Fruit fly (Drosophila melanogaster) whole organism, embryonic: Measurements from ENCODE around the gene kat-60L1.
A peak's percentile ranks its signal among the peaks of the same experiment; 100 is the strongest.

Experiments
- Ada2b ChIP-seq: fragments of 200-800 bp; sonication (Bioruptor generic); IDR thresholded peaks from 2 replicates; pipeline ENCODE4 v1.3.6; 2022; ENCODE audit warnings: missing biosample characterization, missing genetic modification characterization
- B-H1 ChIP-seq: fragments of 200-800 bp; sonication (Bioruptor generic); IDR thresholded peaks from 3 replicates; pipeline ENCODE4 v1.3.6; 2022; ENCODE audit warnings: missing biosample characterization, missing genetic modification characterization
- CG1024 ChIP-seq: fragments of 200-800 bp; sonication (Bioruptor generic); IDR thresholded peaks from 2 replicates; pipeline ENCODE4 v1.3.6; 2022; ENCODE audit warnings: missing biosample characterization, missing genetic modification characterization
- CG10431 ChIP-seq: fragments of 200-800 bp; sonication (Bioruptor generic); optimal IDR thresholded peaks from 3 replicates; lab custom pipeline; 2018; ENCODE audit warnings: missing biosample characterization, mild to moderate bottlenecking, missing genetic modification characterization
- CG11456 ChIP-seq: fragments of 200-800 bp; sonication (Bioruptor generic); IDR thresholded peaks from 3 replicates; pipeline ENCODE4 v1.3.6; 2022; ENCODE audit warnings: missing biosample characterization, missing genetic modification characterization
- CG15696 ChIP-seq: fragments of 200-800 bp; sonication (Bioruptor generic); optimal IDR thresholded peaks from 2 replicates; lab custom pipeline; 2019; ENCODE audit warnings: missing biosample characterization, mild to moderate bottlenecking, missing genetic modification characterization, moderate library complexity
- CG17186 ChIP-seq: fragments of 200-800 bp; sonication (Bioruptor generic); optimal IDR thresholded peaks from 3 replicates; lab custom pipeline; 2017; ENCODE audit warnings: missing biosample characterization, missing genetic modification reagents, missing genetic modification characterization
- CG18011 ChIP-seq: fragments of 200-800 bp; sonication (Bioruptor generic); optimal IDR thresholded peaks from 2 replicates; lab custom pipeline; 2017; ENCODE audit warnings: missing biosample characterization, missing genetic modification characterization, mild to moderate bottlenecking, moderate library complexity, missing genotype
- CG31224 ChIP-seq: fragments of 200-800 bp; sonication (Bioruptor generic); IDR thresholded peaks from 2 replicates; pipeline ENCODE4 v1.3.6; 2022; ENCODE audit warnings: missing biosample characterization, missing genetic modification characterization
- CG3407 ChIP-seq: fragments of 200-800 bp; sonication (Bioruptor generic); optimal IDR thresholded peaks from 2 replicates; lab custom pipeline; 2018; ENCODE audit warnings: missing biosample characterization, mild to moderate bottlenecking, missing genetic modification characterization
- CG6254 ChIP-seq: fragments of 200-800 bp; sonication (Bioruptor generic); optimal IDR thresholded peaks from 3 replicates; lab custom pipeline; 2017; ENCODE audit warnings: mild to moderate bottlenecking, missing biosample characterization, missing genetic modification reagents, missing genetic modification characterization
- CG6272 ChIP-seq: fragments of 200-800 bp; sonication (Bioruptor generic); IDR thresholded peaks from 2 replicates; pipeline ENCODE4 v1.3.6; 2022; ENCODE audit warnings: missing biosample characterization, missing genetic modification characterization
- CG7372 ChIP-seq: fragments of 200-800 bp; sonication (Bioruptor generic); IDR thresholded peaks from 2 replicates; pipeline ENCODE4 v1.3.6; 2022; ENCODE audit warnings: missing biosample characterization, missing genetic modification characterization
- CG7963 ChIP-seq: fragments of 200-800 bp; sonication (Bioruptor generic); IDR thresholded peaks from 3 replicates; pipeline ENCODE4 v1.3.6; 2022; ENCODE audit warnings: missing biosample characterization, missing genetic modification characterization; ENCODE audit not compliant: partially characterized antibody
- CG8290 ChIP-seq, 3 experiments: fragments of 200-800 bp; sonication (Bioruptor generic); optimal IDR thresholded peaks; 2 replicates each; lab custom pipeline; 2016 to 2019; ENCODE audit warnings: missing biosample characterization in 3 of 3, missing genetic modification characterization in 3 of 3, mild to moderate bottlenecking in 2 of 3, moderate library complexity in 1 of 3
- CG8765 ChIP-seq: fragments of 200-800 bp; sonication (Bioruptor generic); IDR thresholded peaks from 2 replicates; pipeline ENCODE4 v1.3.6; 2022; ENCODE audit warnings: missing biosample characterization, missing genetic modification characterization
- CG9437 ChIP-seq: fragments of 200-800 bp; sonication (Bioruptor generic); optimal IDR thresholded peaks from 2 replicates; lab custom pipeline; 2018; ENCODE audit warnings: missing biosample characterization, mild to moderate bottlenecking, missing genetic modification characterization
- CG9797 ChIP-seq: fragments of 200-800 bp; sonication (Bioruptor generic); optimal IDR thresholded peaks from 3 replicates; lab custom pipeline; 2018; ENCODE audit warnings: missing biosample characterization, mild to moderate bottlenecking, missing genetic modification characterization
- D19A ChIP-seq: fragments of 200-800 bp; optimal IDR thresholded peaks from 3 replicates; lab custom pipeline; 2019; ENCODE audit warnings: missing biosample characterization, mild to moderate bottlenecking, missing genetic modification characterization, moderate library complexity
- H15 ChIP-seq: fragments of 200-800 bp; sonication (Bioruptor generic); IDR thresholded peaks from 3 replicates; pipeline ENCODE4 v1.3.6; 2022; ENCODE audit warnings: missing biosample characterization, missing genetic modification characterization
- HLH3B ChIP-seq: fragments of 200-800 bp; sonication (Bioruptor generic); IDR thresholded peaks from 2 replicates; pipeline ENCODE4 v1.3.6; 2022; ENCODE audit warnings: missing biosample characterization, missing genetic modification characterization
- Hr3 ChIP-seq: fragments of 200-800 bp; sonication (Bioruptor generic); optimal IDR thresholded peaks from 3 replicates; lab custom pipeline; 2016; ENCODE audit warnings: missing biosample characterization, missing genetic modification characterization
- Lpt ChIP-seq: fragments of >200 bp; optimal IDR thresholded peaks from 2 replicates; lab custom pipeline; 2018; ENCODE audit warnings: missing biosample characterization, missing genetic modification characterization
- Med ChIP-seq: fragments of 200-800 bp; sonication (Bioruptor generic); peaks from one replicate; lab custom pipeline; 2016; ENCODE audit warnings: missing biosample characterization, missing genetic modification characterization, mild to moderate bottlenecking, inconsistent platforms, moderate library complexity
- PHDP ChIP-seq: fragments of 200-800 bp; sonication (Bioruptor generic); optimal IDR thresholded peaks from 3 replicates; lab custom pipeline; 2018; ENCODE audit warnings: missing biosample characterization, mild to moderate bottlenecking, missing genetic modification characterization, moderate library complexity
- Sry-β ChIP-seq: fragments of 200-800 bp; sonication (Bioruptor generic); optimal IDR thresholded peaks from 2 replicates; lab custom pipeline; 2018; ENCODE audit warnings: missing biosample characterization, mild to moderate bottlenecking, missing genetic modification characterization, moderate library complexity
- Usf ChIP-seq: fragments of 200-800 bp; sonication (Bioruptor generic); optimal IDR thresholded peaks from 2 replicates; lab custom pipeline; 2017; ENCODE audit warnings: missing genotype, missing biosample characterization, missing genetic modification characterization
- ap ChIP-seq: fragments of 200-800 bp; sonication (Bioruptor generic); IDR thresholded peaks from 2 replicates; pipeline ENCODE4 v1.3.6; 2022; ENCODE audit warnings: missing biosample characterization, missing genetic modification characterization
- bigmax ChIP-seq: fragments of 200-800 bp; sonication (Bioruptor generic); optimal IDR thresholded peaks from 2 replicates; lab custom pipeline; 2018; ENCODE audit warnings: missing biosample characterization, mild to moderate bottlenecking, missing genetic modification characterization
- bowl ChIP-seq: fragments of 200-800 bp; sonication (Bioruptor generic); IDR thresholded peaks from 2 replicates; pipeline ENCODE4 v1.3.6; 2022; ENCODE audit warnings: missing biosample characterization, missing genetic modification characterization
- chn ChIP-seq: fragments of 200-800 bp; sonication (Bioruptor generic); optimal IDR thresholded peaks from 2 replicates; lab custom pipeline; 2016; ENCODE audit warnings: missing biosample characterization, missing genetic modification characterization
- crol ChIP-seq: fragments of 200-800 bp; sonication (Bioruptor generic); IDR thresholded peaks from 2 replicates; pipeline ENCODE4 v1.3.6; 2022; ENCODE audit warnings: missing biosample characterization, missing genetic modification characterization
- dan ChIP-seq: fragments of 200-800 bp; sonication (Bioruptor generic); IDR thresholded peaks from 2 replicates; pipeline ENCODE4 v1.3.6; 2022; ENCODE audit warnings: missing biosample characterization, missing genetic modification characterization
- gcm2 ChIP-seq: fragments of 200-800 bp; sonication (Bioruptor generic); optimal IDR thresholded peaks from 2 replicates; lab custom pipeline; 2016; ENCODE audit warnings: missing biosample characterization, missing genetic modification characterization
- gsb-n ChIP-seq: fragments of 200-800 bp; sonication (Bioruptor generic); optimal IDR thresholded peaks from 3 replicates; lab custom pipeline; 2018; ENCODE audit warnings: missing biosample characterization, mild to moderate bottlenecking, missing genetic modification characterization
- h ChIP-seq: fragments of >200 bp; optimal IDR thresholded peaks from 2 replicates; lab custom pipeline; 2017
- hkb ChIP-seq, 2 experiments: fragments of 200-800 bp in 1 of 2; fragments of >200 bp in 1 of 2; sonication (Bioruptor generic) in 1 of 2; IDR thresholded peaks in 1 of 2; optimal IDR thresholded peaks in 1 of 2; 2 replicates each; pipeline versions ENCODE4 v1.3.6 to Lab custom; 2017 to 2022; ENCODE audit warnings: missing biosample characterization in 1 of 2, missing genetic modification characterization in 1 of 2
- jigr1 ChIP-seq: fragments of 200-800 bp; sonication (Bioruptor generic); IDR thresholded peaks from 3 replicates; pipeline ENCODE4 v1.3.6; 2022; ENCODE audit warnings: missing biosample characterization, missing genetic modification characterization
- jing ChIP-seq: fragments of 200-800 bp; sonication (Bioruptor generic); optimal IDR thresholded peaks from 2 replicates; lab custom pipeline; 2018; ENCODE audit warnings: missing biosample characterization, mild to moderate bottlenecking, missing genetic modification characterization
- lmd ChIP-seq: fragments of 200-800 bp; sonication (Bioruptor generic); IDR thresholded peaks from 2 replicates; pipeline ENCODE4 v1.3.6; 2022; ENCODE audit warnings: missing biosample characterization, missing genetic modification characterization
- nom ChIP-seq: fragments of 200-800 bp; sonication (Bioruptor generic); optimal IDR thresholded peaks from 2 replicates; lab custom pipeline; 2017; ENCODE audit warnings: missing biosample characterization, missing genetic modification characterization, mild to moderate bottlenecking, moderate library complexity, missing genetic modification reagents
- onecut ChIP-seq: fragments of 200-800 bp; sonication (Bioruptor generic); IDR thresholded peaks from 2 replicates; pipeline ENCODE4 v1.3.6; 2022; ENCODE audit warnings: missing biosample characterization, missing genetic modification characterization
- p53 ChIP-seq: fragments of 200-800 bp; sonication (Bioruptor generic); optimal IDR thresholded peaks from 2 replicates; lab custom pipeline; 2016; ENCODE audit warnings: missing biosample characterization, missing genetic modification characterization
- ro ChIP-seq: fragments of 200-800 bp; sonication (Bioruptor generic); IDR thresholded peaks from 2 replicates; pipeline ENCODE4 v1.3.6; 2022; ENCODE audit warnings: missing biosample characterization, missing genetic modification characterization
- run ChIP-seq: fragments of 200-800 bp; sonication (Bioruptor generic); optimal IDR thresholded peaks from 3 replicates; lab custom pipeline; 2018; ENCODE audit warnings: missing biosample characterization, mild to moderate bottlenecking, missing genetic modification characterization
- stc ChIP-seq: fragments of 200-800 bp; sonication (Bioruptor generic); IDR thresholded peaks from 2 replicates; pipeline ENCODE4 v1.3.6; 2022; ENCODE audit warnings: missing biosample characterization, missing genetic modification characterization
- unpg ChIP-seq: fragments of 200-800 bp; sonication (Bioruptor generic); optimal IDR thresholded peaks from 3 replicates; lab custom pipeline; 2018; ENCODE audit warnings: missing biosample characterization, mild to moderate bottlenecking, missing genetic modification characterization, moderate library complexity
- yki ChIP-seq: fragments of >200 bp; optimal IDR thresholded peaks from 3 replicates; lab custom pipeline; 2018

The kat-60L1 gene

dm6 chr3R:5736305-5736869 lies 45.2 kb upstream of the kat-60L1 start, which contains the start of the genes CG2100 and CG1236 (continued):
- TF ChIP-seq CG7372 (peak; percentile 68; the same call in 1 of the 2 replicates), B-H1 (peak; percentile 58), CG31224 (GFP tag; lab: Robert Waterston, UW) (peak; percentile 72; the same call in 1 of the 2 replicates), PHDP (peak; percentile 88), crol (GFP tag; lab: Robert Waterston, UW) (no peak), onecut (peak; percentile 68), Hr3 (peak; percentile 85), CG9797 (GFP tag; lab: Kevin White, UChicago) (peak; percentile 58), bigmax (no peak), chn (GFP tag; lab: Kevin White, UChicago) (peak; percentile 50), run (tag; lab: Kevin White, UChicago) (peak; percentile 77), gcm2 (GFP tag; lab: Kevin White, UChicago) (peak; percentile 13), Ada2b (peak; percentile 70), gsb-n (tag; lab: Kevin White, UChicago) (no peak)

- no peak for TF ChIP-seq CG3407
- TF ChIP-seq Med (GFP tag; lab: Kevin White, UChicago) = peak; percentile 62
- TF ChIP-seq gcm2 (GFP tag; lab: Kevin White, UChicago) = no peak
- no peak for TF ChIP-seq ap
- no peak for TF ChIP-seq h (lab: Kevin White, UChicago)
- TF ChIP-seq lmd = no peak
- TF ChIP-seq jing (GFP tag; lab: Kevin White, UChicago) = no peak
- TF ChIP-seq CG18011 (GFP tag; lab: Kevin White, UChicago) = no peak
- no peak for TF ChIP-seq Lpt (GFP tag; lab: Kevin White, UChicago)
- no peak for TF ChIP-seq p53 (GFP tag; lab: Kevin White, UChicago)
- TF ChIP-seq H15 (GFP tag; lab: Robert Waterston, UW) = 0 out of 3 replicates have a peak, but pooled peaks have one; percentile 31
- TF ChIP-seq unpg = no peak
- TF ChIP-seq CG8765 (GFP tag; lab: Robert Waterston, UW) = no peak
- 0 out of 3 replicates have a peak, but pooled peaks have one; percentile 36 for TF ChIP-seq CG7963
- no peak for TF ChIP-seq CG17186 (GFP tag; lab: Kevin White, UChicago)
- TF ChIP-seq bowl = no peak
- no peak for TF ChIP-seq jigr1
- no peak for TF ChIP-seq CG11456 (GFP tag; lab: Robert Waterston, UW)
- TF ChIP-seq nom (GFP tag; lab: Kevin White, UChicago) = peak; percentile 26
- no peak for TF ChIP-seq yki
- no peak for TF ChIP-seq CG6272 (GFP tag; lab: Robert Waterston, UW)
Measured at dm6 chr3R:5737263-5737662, 44.3 kb upstream of the kat-60L1 start.

DNA sequence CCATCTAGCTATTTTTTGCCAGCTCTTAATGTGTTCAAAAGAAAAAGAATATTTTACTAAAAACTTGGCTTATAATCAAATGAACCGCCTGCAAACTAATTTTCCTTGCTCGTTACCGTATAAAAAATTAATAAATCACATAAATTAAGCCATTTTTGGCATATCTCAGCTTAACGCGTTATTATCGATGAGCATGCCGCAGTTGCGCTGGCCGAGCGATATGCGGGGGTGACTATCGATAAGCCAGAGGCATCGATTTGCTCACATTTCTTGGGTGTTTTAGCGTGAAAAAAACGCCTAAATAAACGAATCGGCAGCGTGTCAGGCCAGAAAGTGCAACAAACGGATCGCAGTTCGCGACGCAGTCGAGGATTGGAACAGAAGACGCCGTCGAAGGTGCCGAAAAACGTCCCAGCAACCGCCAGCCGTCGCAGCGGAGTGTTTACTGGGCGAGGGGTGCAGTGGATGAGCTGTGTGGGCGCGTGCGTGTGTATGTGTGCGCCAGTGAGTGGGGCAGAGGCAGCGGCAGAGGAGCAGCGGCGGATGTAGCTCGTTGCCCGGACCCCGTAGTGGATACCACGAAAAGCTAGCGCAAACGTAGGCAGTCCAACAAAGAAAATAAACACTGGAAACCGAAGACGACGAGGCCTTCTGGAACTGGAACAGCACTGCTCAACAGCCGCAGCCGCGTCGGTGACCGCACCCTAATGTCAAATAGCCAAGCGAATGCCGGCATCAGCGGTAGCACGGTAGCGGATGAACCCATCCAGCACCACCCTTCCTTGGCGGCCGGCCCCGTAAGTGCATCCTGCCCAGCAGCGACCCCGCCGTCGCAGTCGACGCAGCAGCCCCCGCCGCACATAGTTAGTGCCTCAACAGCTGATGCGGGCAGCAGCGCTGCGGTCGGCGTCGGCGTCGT lies 39.0 kb upstream of the kat-60L1 start, which contains the start of the genes Sym and Madm:
Gene Sym (minus strand): TSS at position 199 of the 919 bp plus-strand sequence.
Gene Madm (plus strand): TSS at position 233 of the 919 bp plus-strand sequence.
- TF ChIP-seq Med (GFP tag; lab: Kevin White, UChicago) = peak; percentile 77
- TF ChIP-seq CG6254 = no peak
- peak; percentile 91 for TF ChIP-seq Sry-β (GFP tag; lab: Kevin White, UChicago)
- no peak for TF ChIP-seq CG7372
- no peak for TF ChIP-seq CG10431 (GFP tag; lab: Kevin White, UChicago)
- no peak for TF ChIP-seq CG15696 (tag; lab: Kevin White, UChicago)
- no peak for TF ChIP-seq D19A (tag; lab: Kevin White, UChicago)
- no peak for TF ChIP-seq dan (GFP tag; lab: Robert Waterston, UW)
- TF ChIP-seq ro = no peak
- TF ChIP-seq CG9437 (GFP tag; lab: Kevin White, UChicago) = peak; percentile 13
- TF ChIP-seq hkb (optimal IDR thresholded peaks at IDR 0.05; lab: Kevin White, UChicago) = no peak
- no peak for TF ChIP-seq hkb (GFP tag; IDR thresholded peaks at IDR 0.05; lab: Robert Waterston, UW)
- no peak for TF ChIP-seq CG1024 (GFP tag; lab: Robert Waterston, UW)
- peak; percentile 5; the same call in 1 of the 2 replicates for TF ChIP-seq HLH3B (GFP tag; lab: Robert Waterston, UW)
- no peak for TF ChIP-seq Usf
- no peak for TF ChIP-seq stc
- no peak for TF ChIP-seq CG8290 (GFP tag; optimal IDR thresholded peaks at IDR 0.05; lab: Kevin White, UChicago)
- no peak for TF ChIP-seq CG8290 (tag; optimal IDR thresholded peaks at IDR 0.05; lab: Kevin White, UChicago)
